Fruit fly (Drosophila melanogaster) whole organism, adult: ENCODE results near the gene cmb.

Experiments used
- CG14711 ChIP-seq: fragments of 200-800 bp; sonication (Bioruptor generic); optimal IDR thresholded peaks from 2 replicates; lab custom pipeline; 2018; ENCODE audit warnings: missing biosample characterization, mild to moderate bottlenecking, missing genetic modification characterization, moderate library complexity
- Hr96 ChIP-seq: fragments of 200-800 bp; sonication (Bioruptor generic); optimal IDR thresholded peaks from 2 replicates; lab custom pipeline; 2016; ENCODE audit warnings: missing biosample characterization, missing genetic modification characterization
- cnc ChIP-seq, 2 experiments: fragments of >200 bp; optimal IDR thresholded peaks; 2 replicates each; lab custom pipeline; 2017

DNA sequence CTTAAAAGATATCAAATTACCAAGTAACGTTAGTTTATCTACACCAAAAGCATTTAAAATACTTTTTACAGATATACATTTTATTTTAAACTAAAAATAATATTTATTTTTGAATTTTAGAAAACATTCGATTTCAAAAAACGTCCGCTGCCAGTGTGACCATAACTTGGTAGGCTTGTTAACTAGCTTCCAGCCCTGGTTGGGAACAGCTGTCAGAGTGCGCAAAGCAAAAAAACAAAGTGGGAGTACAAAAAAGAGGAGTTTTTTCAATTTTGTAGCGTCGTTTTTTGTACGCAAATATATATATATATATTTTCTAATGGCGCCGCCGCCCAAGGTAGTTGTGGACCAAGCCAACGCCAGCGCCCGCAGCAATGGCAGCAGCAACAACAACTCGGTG is at the start of gene cmb:
- TF ChIP-seq cnc (optimal IDR thresholded peaks at IDR 0.05; lab: Kevin White, UChicago) (no peak), CG14711 (tag; lab: Kevin White, UChicago) (no peak), Hr96 (GFP tag; lab: Kevin White, UChicago) (no peak)
